Worm (Caenorhabditis elegans) whole organism, L1 larva: ENCODE data around the gene math-18.

Experiments
- C34B4.2 ChIP-seq: sonication (generic microtip); optimal IDR thresholded peaks from 2 replicates; lab custom pipeline; 2017; ENCODE audit warnings: mild to moderate bottlenecking, missing genetic modification characterization, missing compliant biosample characterization
- ama-1 ChIP-seq: fragments of 150-350 bp; optimal IDR thresholded peaks from 2 replicates; lab custom pipeline; 2014
- blmp-1 ChIP-seq: fragments of 150-350 bp; optimal IDR thresholded peaks from 2 replicates; lab custom pipeline; 2014; ENCODE audit warnings: missing biosample characterization, missing genetic modification characterization
- jun-1 ChIP-seq: fragments of 150-350 bp; optimal IDR thresholded peaks from 2 replicates; lab custom pipeline; 2014; ENCODE audit warnings: missing biosample characterization, missing genetic modification reagents, missing genetic modification characterization
- lin-13 ChIP-seq: fragments of 150-350 bp; optimal IDR thresholded peaks from 2 replicates; lab custom pipeline; 2014; ENCODE audit warnings: missing biosample characterization, missing genetic modification reagents, missing genetic modification characterization
- nhr-20 ChIP-seq: sonication (generic microtip); optimal IDR thresholded peaks from 2 replicates; lab custom pipeline; 2016; ENCODE audit warnings: mild to moderate bottlenecking, missing genetic modification characterization, missing compliant biosample characterization
- nhr-28 ChIP-seq: fragments of 150-350 bp; optimal IDR thresholded peaks from 2 replicates; lab custom pipeline; 2014; ENCODE audit warnings: missing biosample characterization, missing genetic modification characterization
- pqm-1 ChIP-seq: sonication (generic microtip); optimal IDR thresholded peaks from 3 replicates; lab custom pipeline; 2017; ENCODE audit warnings: missing biosample characterization, missing genetic modification characterization
- skn-1 ChIP-seq: fragments of 150-350 bp; optimal IDR thresholded peaks from 2 replicates; lab custom pipeline; 2014; ENCODE audit warnings: missing biosample characterization, missing genetic modification characterization
- snpc-4 ChIP-seq: fragments of 150-350 bp; optimal IDR thresholded peaks from 2 replicates; lab custom pipeline; 2014; ENCODE audit warnings: missing biosample characterization, missing genetic modification characterization
- sptf-1 ChIP-seq: fragments of 150-350 bp; optimal IDR thresholded peaks from 2 replicates; lab custom pipeline; 2014; ENCODE audit warnings: missing biosample characterization, missing genetic modification characterization
- sup-37 ChIP-seq: fragments of 200-800 bp; sonication (Bioruptor generic); optimal IDR thresholded peaks from 2 replicates; lab custom pipeline; 2018; ENCODE audit warnings: mild to moderate bottlenecking, missing genetic modification characterization, missing compliant biosample characterization
- zag-1 ChIP-seq: fragments of 150-350 bp; optimal IDR thresholded peaks from 2 replicates; lab custom pipeline; 2014; ENCODE audit warnings: missing biosample characterization, missing genetic modification characterization
- ztf-11 ChIP-seq, 2 experiments: sonication (generic microtip); optimal IDR thresholded peaks; 2 replicates each; lab custom pipeline; 2016 to 2017; ENCODE audit warnings: missing genetic modification characterization in 2 of 2, missing biosample characterization in 1 of 2, missing compliant biosample characterization in 1 of 2

DNA sequence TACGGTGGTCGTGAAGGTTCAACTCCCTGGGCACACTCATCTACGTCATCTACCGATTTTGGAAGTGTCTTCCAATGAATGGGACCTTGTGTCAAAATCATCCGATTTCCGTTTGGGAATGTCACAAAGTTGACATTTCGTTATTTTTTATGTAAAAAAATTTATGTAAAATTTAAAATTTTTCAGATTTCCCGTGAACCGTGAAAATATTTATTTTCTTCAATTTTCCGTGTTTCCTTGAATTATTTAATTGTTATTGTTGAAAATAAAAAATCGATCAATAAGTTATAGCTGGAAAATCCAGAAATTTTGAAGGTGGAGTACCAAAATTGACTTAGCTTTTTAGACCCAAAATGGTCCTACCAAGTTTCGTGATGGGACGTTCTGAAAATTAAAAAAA lies 18.2 kb upstream of the math-18 start, which contains the start of gene hpo-7:
- TF ChIP-seq nhr-28 (tag; lab: Kevin White, UChicago) (no peak), sup-37 (GFP tag; lab: Kevin White, UChicago) (no peak), nhr-20 (no peak), jun-1 (tag; lab: Kevin White, UChicago) (no peak), sptf-1 (tag; lab: Kevin White, UChicago) (no peak), blmp-1 (no peak), pqm-1 (tag; lab: Kevin White, UChicago) (no peak), skn-1 (tag; lab: Kevin White, UChicago) (no peak), ama-1 (lab: Kevin White, UChicago) (no peak), snpc-4 (tag; lab: Kevin White, UChicago) (no peak), ztf-11 (tag; optimal IDR thresholded peaks at IDR 0.05; lab: Kevin White, UChicago) (no peak), zag-1 (tag; lab: Kevin White, UChicago) (no peak), C34B4.2 (no peak), lin-13 (GFP tag; lab: Kevin White, UChicago) (no peak)
